Fruit fly (Drosophila melanogaster): ENCODE measurements around the gene Set8.

Set8 gene

DNA sequence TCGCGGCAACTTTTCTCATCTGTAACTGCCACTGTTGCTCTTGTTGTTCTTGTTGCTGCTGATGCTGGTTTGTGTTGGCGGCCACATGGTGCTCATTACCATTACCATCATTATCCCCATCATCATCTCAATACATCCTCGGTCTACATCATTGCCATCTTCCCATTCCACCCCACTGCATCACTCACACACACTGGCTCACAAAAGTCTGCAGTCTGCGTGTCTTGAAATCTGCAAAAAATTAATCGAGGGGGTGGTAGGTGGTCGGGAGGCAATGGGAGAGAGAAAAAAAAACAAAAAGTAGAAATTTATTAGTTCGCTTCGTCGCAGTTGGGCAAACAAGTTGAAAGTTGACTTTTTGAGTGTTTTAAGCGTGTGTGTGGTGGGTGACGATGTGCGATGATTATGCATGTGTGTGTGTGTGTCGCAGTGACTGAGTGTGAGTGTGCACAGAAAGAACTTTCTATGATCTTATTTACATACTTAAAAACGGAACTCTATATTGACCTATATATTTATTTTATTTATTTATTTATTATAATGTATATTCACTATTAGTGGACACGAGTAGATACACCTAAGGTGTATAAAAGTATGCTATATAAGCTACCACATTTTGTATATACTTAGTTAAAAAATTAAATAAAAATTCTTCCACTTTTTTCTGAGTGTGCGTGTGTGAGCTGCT is 36.4 kb upstream of the Set8 start (continued):
- TF ChIP-seq dmrt11E (tag; optimal IDR thresholded peaks at IDR 0.05) (no peak), lab (GFP tag; optimal IDR thresholded peaks at IDR 0.05) (peak; percentile 60), bsh (GFP tag; optimal IDR thresholded peaks at IDR 0.05) (no peak), Doc2 (GFP tag; IDR thresholded peaks at IDR 0.05) (no peak), BtbVII (GFP tag; optimal IDR thresholded peaks at IDR 0.05) (no peak), CkIIα-i1 (GFP tag; IDR thresholded peaks at IDR 0.05) (no peak), CG7963 (GFP tag; IDR thresholded peaks at IDR 0.05; ENCODE audit: partially characterized antibody) (no peak), Awh (GFP tag; IDR thresholded peaks at IDR 0.05) (no peak), CG11398 (GFP tag; optimal IDR thresholded peaks at IDR 0.05) (no peak), nau (GFP tag; optimal IDR thresholded peaks at IDR 0.05) (no peak), Tbp (GFP tag; optimal IDR thresholded peaks at IDR 0.05) (no peak), CG2678 (tag; optimal IDR thresholded peaks at IDR 0.05) (peak; percentile 65), ash1 (GFP tag; optimal IDR thresholded peaks at IDR 0.05) (no peak), scrt (GFP tag; optimal IDR thresholded peaks at IDR 0.05) (no peak), CG13624 (GFP tag; optimal IDR thresholded peaks at IDR 0.05) (no peak), pan (optimal IDR thresholded peaks at IDR 0.05) (no peak), pan (GFP tag; optimal IDR thresholded peaks at IDR 0.05 in 1 of 2, IDR thresholded peaks at IDR 0.05 in 1 of 2) (no peak), YL-1 (GFP tag; optimal IDR thresholded peaks at IDR 0.05) (no peak), CG10366 (GFP tag; IDR thresholded peaks at IDR 0.05) (no peak), hbn (GFP tag; IDR thresholded peaks at IDR 0.05; ENCODE audit: partially characterized antibody) (no peak), CG3065 (GFP tag; optimal IDR thresholded peaks at IDR 0.05) (no peak), kni (GFP tag; optimal IDR thresholded peaks at IDR 0.05) (no peak), CG17912 (GFP tag; optimal IDR thresholded peaks at IDR 0.05) (no peak), Oaz (GFP tag; IDR thresholded peaks at IDR 0.05) (no peak), toy (GFP tag; IDR thresholded peaks at IDR 0.05) (no peak), CG1792 (GFP tag; optimal IDR thresholded peaks at IDR 0.05) (no peak), trem (tag; optimal IDR thresholded peaks at IDR 0.05) (peak; percentile 24), mld (GFP tag; IDR thresholded peaks at IDR 0.05; ENCODE audit: partially characterized antibody) (no peak), Elba2 (GFP tag; optimal IDR thresholded peaks at IDR 0.05) (no peak), Antp (GFP tag; optimal IDR thresholded peaks at IDR 0.05) (no peak), trh (GFP tag; optimal IDR thresholded peaks at IDR 0.05) (no peak), zfh1 (GFP tag; IDR thresholded peaks at IDR 0.05) (no peak), caup (GFP tag; optimal IDR thresholded peaks at IDR 0.05; ENCODE audit: severe bottlenecking) (peak; percentile 13), CG4854 (GFP tag; optimal IDR thresholded peaks at IDR 0.05) (no peak), CG2875 (GFP tag; optimal IDR thresholded peaks at IDR 0.05) (peak; percentile 18), lbe (GFP tag; optimal IDR thresholded peaks at IDR 0.05) (no peak), dimm (GFP tag; IDR thresholded peaks at IDR 0.05) (no peak), NK7.1 (GFP tag; optimal IDR thresholded peaks at IDR 0.05) (no peak), CG11723 (GFP tag; optimal IDR thresholded peaks at IDR 0.05) (no peak), Dad (GFP tag; optimal IDR thresholded peaks at IDR 0.05) (no peak), tna (GFP tag; IDR thresholded peaks at IDR 0.05; ENCODE audit: partially characterized antibody) (no peak), Xrp1 (GFP tag; IDR thresholded peaks at IDR 0.05) (peak; percentile 58), Chrac-16 (GFP tag; optimal IDR thresholded peaks at IDR 0.05) (no peak), nmo (GFP tag; optimal IDR thresholded peaks at IDR 0.05) (peak; percentile 14), Mes4 (GFP tag; optimal IDR thresholded peaks at IDR 0.05) (no peak), CG4617 (GFP tag; optimal IDR thresholded peaks at IDR 0.05; ENCODE audit: borderline replicate concordance) (no peak), TFAM (GFP tag; optimal IDR thresholded peaks at IDR 0.05) (no peak), cg (GFP tag; optimal IDR thresholded peaks at IDR 0.05) (peak; percentile 57), CG2199 (GFP tag; IDR thresholded peaks at IDR 0.05) (no peak), CG7372 (GFP tag; IDR thresholded peaks at IDR 0.05) (no peak)

Measured in whole organism, embryonic.